Worm (Caenorhabditis elegans) whole organism, mixed stage, embryonic: ENCODE data around the gene F10E7.6.

Experiments used
- M03D4.4 ChIP-seq: sonication (generic microtip); optimal IDR thresholded peaks from 2 replicates; lab custom pipeline; 2017; ENCODE audit warnings: mild to moderate bottlenecking, missing genetic modification characterization, missing compliant biosample characterization
- bed-3 ChIP-seq: fragments of 200-800 bp; sonication (Bioruptor generic); optimal IDR thresholded peaks from 3 replicates; lab custom pipeline; 2018; ENCODE audit warnings: mild to moderate bottlenecking, missing genetic modification characterization, moderate library complexity, missing compliant biosample characterization
- blmp-1 ChIP-seq: fragments of 150-350 bp; optimal IDR thresholded peaks from 2 replicates; lab custom pipeline; 2014; ENCODE audit warnings: missing biosample characterization, missing genetic modification characterization
- ceh-39 ChIP-seq: fragments of 150-350 bp; optimal IDR thresholded peaks from 2 replicates; lab custom pipeline; 2014; ENCODE audit warnings: missing biosample characterization, missing genetic modification characterization
- ceh-43 ChIP-seq: fragments of 200-800 bp; sonication (Bioruptor generic); optimal IDR thresholded peaks from 2 replicates; lab custom pipeline; 2018; ENCODE audit warnings: mild to moderate bottlenecking, missing genetic modification characterization, moderate library complexity, missing compliant biosample characterization
- ces-1 ChIP-seq: fragments of 150-350 bp; optimal IDR thresholded peaks from 2 replicates; lab custom pipeline; 2014; ENCODE audit warnings: missing biosample characterization, missing genetic modification reagents, missing genetic modification characterization
- cnd-1 ChIP-seq: fragments of 200-800 bp; sonication (Bioruptor generic); optimal IDR thresholded peaks from 2 replicates; lab custom pipeline; 2018; ENCODE audit warnings: mild to moderate bottlenecking, missing genetic modification characterization, missing compliant biosample characterization
- drap-1 ChIP-seq: fragments of 200-800 bp; sonication (Bioruptor generic); optimal IDR thresholded peaks from 3 replicates; lab custom pipeline; 2018; ENCODE audit warnings: mild to moderate bottlenecking, missing genetic modification characterization, missing compliant biosample characterization
- elt-1 ChIP-seq: sonication (generic microtip); optimal IDR thresholded peaks from 2 replicates; lab custom pipeline; 2017; ENCODE audit warnings: missing genetic modification characterization, mild to moderate bottlenecking, missing compliant biosample characterization, antibody characterized with exemption, moderate library complexity, borderline replicate concordance; ENCODE audit not compliant: insufficient read depth
- elt-3 ChIP-seq: fragments of 150-350 bp; optimal IDR thresholded peaks from 2 replicates; lab custom pipeline; 2014; ENCODE audit warnings: missing biosample characterization, missing genetic modification characterization
- flh-1 ChIP-seq: fragments of 200-800 bp; sonication (Bioruptor generic); optimal IDR thresholded peaks from 2 replicates; lab custom pipeline; 2018; ENCODE audit warnings: mild to moderate bottlenecking, missing genetic modification characterization, moderate library complexity, missing compliant biosample characterization
- ham-2 ChIP-seq: fragments of 200-800 bp; sonication (Bioruptor generic); optimal IDR thresholded peaks from 2 replicates; lab custom pipeline; 2018; ENCODE audit warnings: mild to moderate bottlenecking, missing genetic modification characterization, missing compliant biosample characterization
- hlh-1 ChIP-seq: fragments of 150-350 bp; optimal IDR thresholded peaks from 2 replicates; lab custom pipeline; 2014; ENCODE audit warnings: missing biosample characterization, missing genetic modification reagents, missing genetic modification characterization
- lin-13 ChIP-seq: fragments of 150-350 bp; optimal IDR thresholded peaks from 2 replicates; lab custom pipeline; 2014; ENCODE audit warnings: missing biosample characterization, missing genetic modification characterization
- lin-32 ChIP-seq: fragments of 200-800 bp; sonication (Bioruptor generic); optimal IDR thresholded peaks from 2 replicates; lab custom pipeline; 2018; ENCODE audit warnings: mild to moderate bottlenecking, missing genetic modification characterization, missing compliant biosample characterization
- lsy-2 ChIP-seq: fragments of 150-350 bp; optimal IDR thresholded peaks from 2 replicates; lab custom pipeline; 2014; ENCODE audit warnings: missing biosample characterization, missing genetic modification characterization
- mep-1 ChIP-seq: fragments of 150-350 bp; optimal IDR thresholded peaks from 2 replicates; lab custom pipeline; 2017; ENCODE audit warnings: missing biosample characterization, missing genetic modification reagents, missing genetic modification characterization, inconsistent platforms
- mls-2 ChIP-seq: sonication (generic microtip); optimal IDR thresholded peaks from 2 replicates; lab custom pipeline; 2016; ENCODE audit warnings: mild to moderate bottlenecking, missing genetic modification characterization, moderate library complexity, missing compliant biosample characterization
- nhr-12 ChIP-seq: fragments of 150-350 bp; optimal IDR thresholded peaks from 2 replicates; lab custom pipeline; 2014; ENCODE audit warnings: missing biosample characterization, missing genetic modification characterization
- nhr-2 ChIP-seq: fragments of 150-350 bp; optimal IDR thresholded peaks from 2 replicates; lab custom pipeline; 2014; ENCODE audit warnings: missing biosample characterization, missing genetic modification characterization
- nhr-237 ChIP-seq: fragments of 150-350 bp; optimal IDR thresholded peaks from 2 replicates; lab custom pipeline; 2014; ENCODE audit warnings: missing biosample characterization, missing genetic modification characterization
- nhr-28 ChIP-seq: fragments of 150-350 bp; optimal IDR thresholded peaks from 2 replicates; lab custom pipeline; 2014; ENCODE audit warnings: missing biosample characterization, missing genetic modification characterization
- nhr-76 ChIP-seq: sonication (generic microtip); optimal IDR thresholded peaks from 2 replicates; lab custom pipeline; 2017; ENCODE audit warnings: missing biosample characterization, missing genetic modification characterization
- pha-4 ChIP-seq: fragments of 150-350 bp; optimal IDR thresholded peaks from 2 replicates; lab custom pipeline; 2018; ENCODE audit warnings: missing biosample characterization, missing genetic modification reagents, missing genetic modification characterization
- sem-2 ChIP-seq: fragments of 200-800 bp; sonication (Bioruptor generic); optimal IDR thresholded peaks from 2 replicates; lab custom pipeline; 2018; ENCODE audit warnings: mild to moderate bottlenecking, missing genetic modification characterization, missing compliant biosample characterization
- snpc-4 ChIP-seq: fragments of 150-350 bp; optimal IDR thresholded peaks from 2 replicates; lab custom pipeline; 2014; ENCODE audit warnings: missing biosample characterization, missing genetic modification characterization
- sptf-1 ChIP-seq: sonication (generic microtip); optimal IDR thresholded peaks from 2 replicates; lab custom pipeline; 2017; ENCODE audit warnings: mild to moderate bottlenecking, missing genetic modification characterization, moderate library complexity, missing compliant biosample characterization
- tbx-8 ChIP-seq: fragments of 200-800 bp; sonication (Bioruptor generic); optimal IDR thresholded peaks from 2 replicates; lab custom pipeline; 2018; ENCODE audit warnings: mild to moderate bottlenecking, missing genetic modification characterization, moderate library complexity, missing compliant biosample characterization
- unc-120 ChIP-seq: sonication (generic microtip); optimal IDR thresholded peaks from 2 replicates; lab custom pipeline; 2017; ENCODE audit warnings: missing genetic modification characterization, missing compliant biosample characterization; ENCODE audit not compliant: poor library complexity, severe bottlenecking
- unc-39 ChIP-seq: fragments of 150-350 bp; optimal IDR thresholded peaks from 2 replicates; lab custom pipeline; 2014; ENCODE audit warnings: missing biosample characterization, missing genetic modification characterization
- zip-8 ChIP-seq: fragments of 150-350 bp; optimal IDR thresholded peaks from 2 replicates; lab custom pipeline; 2014; ENCODE audit warnings: missing biosample characterization, missing genetic modification characterization
- ztf-11 ChIP-seq: fragments of 150-350 bp; optimal IDR thresholded peaks from 2 replicates; lab custom pipeline; 2014; ENCODE audit warnings: missing biosample characterization, missing genetic modification characterization

The F10E7.6 gene

ce11 chrII:7151969-7152631 is 39.2 kb downstream of the F10E7.6 start, which contains the start of gene fust-1 (continued):
- TF ChIP-seq nhr-12 (tag; lab: Kevin White, UChicago) = peak; percentile 36
- TF ChIP-seq sem-2 (GFP tag; lab: Kevin White, UChicago) = peak; percentile 52
- TF ChIP-seq pha-4 (tag; lab: Kevin White, UChicago) = peak; percentile 97
- no peak for TF ChIP-seq zip-8 (tag; lab: Kevin White, UChicago)
- TF ChIP-seq unc-39 (tag; lab: Kevin White, UChicago) = no peak
- peak; percentile 93 for TF ChIP-seq lsy-2 (tag; lab: Kevin White, UChicago)
- TF ChIP-seq, all 35 proteins: peak for 26

DNA sequence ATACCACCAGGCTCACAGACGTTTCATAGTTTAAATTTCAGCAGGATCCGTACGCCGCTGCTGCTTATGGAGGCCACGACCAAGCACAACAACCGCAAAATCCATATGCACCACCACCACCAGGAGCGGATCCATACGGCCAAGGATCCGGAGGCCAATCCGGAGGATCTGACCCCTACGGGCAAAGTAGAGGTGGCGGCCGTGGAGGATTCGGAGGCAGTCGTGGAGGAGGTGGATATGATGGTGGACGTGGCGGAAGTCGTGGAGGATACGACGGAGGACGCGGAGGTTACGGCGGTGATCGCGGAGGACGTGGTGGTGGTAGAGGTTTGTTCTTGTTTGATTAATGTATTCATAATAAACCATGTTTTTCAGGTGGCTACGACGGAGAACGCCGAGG is 40.2 kb downstream of the F10E7.6 start:
- TF ChIP-seq sptf-1 (tag; lab: Kevin White, UChicago) = peak; percentile 1

DNA sequence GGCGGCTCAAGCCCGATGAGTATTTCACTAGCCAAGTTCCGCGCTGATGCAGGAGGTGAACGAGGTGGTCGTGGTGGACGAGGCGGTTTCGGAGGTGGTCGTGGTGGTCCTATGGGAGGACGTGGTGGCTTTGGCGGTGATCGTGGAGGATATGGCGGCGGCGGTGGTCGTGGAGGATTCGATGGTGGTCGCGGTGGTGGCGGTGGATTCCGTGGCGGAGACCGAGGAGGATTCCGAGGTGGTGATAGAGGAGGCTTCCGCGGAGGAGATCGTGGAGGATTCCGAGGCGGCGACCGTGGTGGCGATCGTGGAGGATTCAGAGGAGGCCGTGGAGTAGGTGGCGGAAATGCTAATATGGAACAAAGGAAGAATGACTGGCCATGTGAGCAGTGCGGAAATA is 41.8 kb downstream of the F10E7.6 start:
- TF ChIP-seq elt-3 (tag; lab: Kevin White, UChicago) = no peak
- no peak for TF ChIP-seq mls-2 (tag; lab: Kevin White, UChicago)
- TF ChIP-seq cnd-1 (tag; lab: Kevin White, UChicago) = no peak
- TF ChIP-seq ztf-11 (tag; lab: Kevin White, UChicago) = no peak
- no peak for TF ChIP-seq ces-1 (GFP tag; lab: Kevin White, UChicago)
- TF ChIP-seq tbx-8 (GFP tag; lab: Kevin White, UChicago) = no peak
- no peak for TF ChIP-seq lsy-2 (tag; lab: Kevin White, UChicago)
- TF ChIP-seq nhr-28 = no peak
- no peak for TF ChIP-seq sptf-1 (tag; lab: Kevin White, UChicago)
- no peak for TF ChIP-seq nhr-76 (tag; lab: Kevin White, UChicago)
- no peak for TF ChIP-seq ceh-39
- TF ChIP-seq hlh-1 (tag; lab: Kevin White, UChicago) = no peak
- TF ChIP-seq ham-2 (GFP tag; lab: Kevin White, UChicago) = no peak
- no peak for TF ChIP-seq drap-1 (GFP tag; lab: Kevin White, UChicago)
- TF ChIP-seq blmp-1 (tag; lab: Kevin White, UChicago) = no peak
- TF ChIP-seq lin-32 (GFP tag; lab: Kevin White, UChicago) = no peak
- no peak for TF ChIP-seq sem-2 (GFP tag; lab: Kevin White, UChicago)
- TF ChIP-seq mep-1 (tag; lab: Kevin White, UChicago) = no peak
- no peak for TF ChIP-seq ceh-43 (GFP tag; lab: Kevin White, UChicago)
- no peak for TF ChIP-seq snpc-4 (tag; lab: Kevin White, UChicago)

DNA sequence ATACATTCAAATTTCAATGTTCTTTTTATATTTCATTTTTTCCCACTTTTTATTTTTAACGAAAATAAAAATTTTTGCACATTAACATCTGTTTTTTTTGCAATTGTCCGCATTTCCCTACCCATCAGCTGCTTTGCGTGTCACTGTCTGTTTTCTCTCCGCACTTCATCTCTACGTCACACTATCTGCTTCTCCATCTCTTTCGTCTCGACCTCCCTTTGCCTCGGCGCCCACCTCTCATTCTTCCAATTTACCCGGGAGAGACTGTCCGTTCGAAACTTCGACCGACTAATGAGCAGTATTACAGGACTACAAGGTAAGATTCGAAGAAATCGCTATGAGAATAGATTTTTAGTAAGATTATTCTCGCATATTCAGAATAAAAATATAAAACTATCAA is 42.5 kb downstream of the F10E7.6 start, which contains the start of gene C27H5.2:
Gene C27H5.2, plus strand, starts transcription at position 190 of the 400 bp plus-strand sequence.
- TF ChIP-seq lin-13 (tag; lab: Kevin White, UChicago) (no peak), hlh-1 (tag; lab: Kevin White, UChicago) (peak; percentile 31), lin-32 (GFP tag; lab: Kevin White, UChicago) (no peak), snpc-4 (tag; lab: Kevin White, UChicago) (no peak), nhr-28 (no peak)

DNA sequence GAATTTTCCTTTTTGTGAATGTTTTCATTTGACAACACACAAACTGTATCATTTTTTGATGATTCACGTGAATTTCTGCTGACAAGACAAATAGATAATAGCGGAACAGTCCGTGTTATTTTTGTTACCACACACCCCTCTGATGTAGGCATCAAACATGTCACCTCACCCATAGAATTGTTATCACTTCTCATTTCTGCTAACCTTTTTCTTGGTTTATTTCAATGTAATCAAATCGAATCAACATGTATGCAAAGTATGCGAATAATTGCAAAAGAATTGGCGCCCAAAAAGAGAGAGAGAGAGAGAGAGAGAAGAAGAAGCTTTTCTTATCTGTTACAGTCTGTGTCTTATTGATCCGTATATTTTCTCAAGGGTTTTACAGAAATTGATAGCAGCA is 44.5 kb downstream of the F10E7.6 start:
- TF ChIP-seq unc-39 (tag; lab: Kevin White, UChicago) (no peak), M03D4.4 (no peak), mls-2 (tag; lab: Kevin White, UChicago) (no peak), mep-1 (tag; lab: Kevin White, UChicago) (no peak), ham-2 (GFP tag; lab: Kevin White, UChicago) (no peak), nhr-2 (no peak), flh-1 (GFP tag; lab: Kevin White, UChicago) (no peak)

DNA sequence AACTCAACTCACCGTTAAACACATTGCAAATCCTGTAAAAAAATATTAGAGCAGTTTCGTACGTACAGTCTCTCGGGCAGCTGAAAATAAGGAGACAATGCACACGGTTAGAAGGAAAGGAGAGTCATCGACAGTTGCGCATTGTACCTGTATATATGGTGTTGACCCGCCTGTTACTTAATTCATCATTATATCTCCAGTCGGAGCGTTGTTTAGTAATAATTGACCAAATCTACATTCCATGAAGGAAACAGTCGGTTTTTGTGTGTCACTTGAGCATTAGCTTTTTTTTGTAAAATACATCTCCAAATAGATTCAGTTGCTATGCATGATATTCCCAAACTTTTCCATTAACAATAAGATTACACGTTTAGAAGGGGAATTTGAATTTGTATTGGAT is 48.6 kb downstream of the F10E7.6 start, which contains the start of gene C27H5.12:
Gene C27H5.12, minus strand, starts transcription at position 101 of the 400 bp plus-strand sequence.
- TF ChIP-seq unc-120 (tag; lab: Kevin White, UChicago) (no peak), snpc-4 (tag; lab: Kevin White, UChicago) (no peak), flh-1 (GFP tag; lab: Kevin White, UChicago) (no peak), ceh-39 (no peak), elt-1 (no peak), ces-1 (GFP tag; lab: Kevin White, UChicago) (no peak), pha-4 (tag; lab: Kevin White, UChicago) (no peak), ztf-11 (tag; lab: Kevin White, UChicago) (no peak), mep-1 (tag; lab: Kevin White, UChicago) (no peak), unc-39 (tag; lab: Kevin White, UChicago) (no peak), ceh-43 (GFP tag; lab: Kevin White, UChicago) (no peak), hlh-1 (tag; lab: Kevin White, UChicago) (no peak), sptf-1 (tag; lab: Kevin White, UChicago) (no peak), nhr-237 (tag; lab: Kevin White, UChicago) (no peak), lin-32 (GFP tag; lab: Kevin White, UChicago) (no peak), lin-13 (tag; lab: Kevin White, UChicago) (no peak), M03D4.4 (no peak), bed-3 (no peak), blmp-1 (tag; lab: Kevin White, UChicago) (no peak)
- TF ChIP-seq, all 35 proteins: peak for 0
